Fruit fly (Drosophila melanogaster) whole organism, embryonic: Measurements from ENCODE around the gene CG14406.

Source experiments
- Ada2b ChIP-seq: fragments of 200-800 bp; sonication (Bioruptor generic); IDR thresholded peaks from 2 replicates; pipeline ENCODE4 v1.3.6; 2022; ENCODE audit warnings: missing biosample characterization, missing genetic modification characterization
- B-H2 ChIP-seq: fragments of 200-800 bp; sonication (Bioruptor generic); optimal IDR thresholded peaks from 2 replicates; lab custom pipeline; 2018; ENCODE audit warnings: missing biosample characterization, mild to moderate bottlenecking, missing genetic modification characterization
- CG1024 ChIP-seq: fragments of 200-800 bp; sonication (Bioruptor generic); IDR thresholded peaks from 2 replicates; pipeline ENCODE4 v1.3.6; 2022; ENCODE audit warnings: missing biosample characterization, missing genetic modification characterization
- CG10543 ChIP-seq: fragments of 200-800 bp; sonication (Bioruptor generic); optimal IDR thresholded peaks from 3 replicates; lab custom pipeline; 2017; ENCODE audit warnings: missing biosample characterization, mild to moderate bottlenecking, missing genetic modification characterization, moderate library complexity
- CG11456 ChIP-seq: fragments of 200-800 bp; sonication (Bioruptor generic); IDR thresholded peaks from 3 replicates; pipeline ENCODE4 v1.3.6; 2022; ENCODE audit warnings: missing biosample characterization, missing genetic modification characterization
- CG11723 ChIP-seq: fragments of 200-800 bp; sonication (Bioruptor generic); optimal IDR thresholded peaks from 2 replicates; lab custom pipeline; 2017; ENCODE audit warnings: missing biosample characterization, mild to moderate bottlenecking, missing genetic modification characterization
- CG12155 ChIP-seq: fragments of 200-800 bp; sonication (Bioruptor generic); optimal IDR thresholded peaks from 3 replicates; lab custom pipeline; 2016; ENCODE audit warnings: missing biosample characterization, missing genetic modification characterization
- CG1233 ChIP-seq: fragments of 200-800 bp; sonication (Bioruptor generic); optimal IDR thresholded peaks from 4 replicates; lab custom pipeline; 2018; ENCODE audit warnings: missing biosample characterization, mild to moderate bottlenecking, missing genetic modification characterization
- CG12744 ChIP-seq: fragments of 200-800 bp; sonication (Bioruptor generic); optimal IDR thresholded peaks from 2 replicates; lab custom pipeline; 2016; ENCODE audit warnings: missing biosample characterization, missing genetic modification characterization
- CG15479 ChIP-seq: fragments of 200-800 bp; sonication (Bioruptor generic); optimal IDR thresholded peaks from 3 replicates; lab custom pipeline; 2019; ENCODE audit warnings: missing biosample characterization, mild to moderate bottlenecking, missing genetic modification characterization, moderate library complexity
- CG31441 ChIP-seq: fragments of 200-800 bp; sonication (Bioruptor generic); IDR thresholded peaks from 2 replicates; pipeline ENCODE4 v1.3.6; 2022; ENCODE audit warnings: missing biosample characterization, missing genetic modification characterization
- CG32772 ChIP-seq: fragments of 200-800 bp; sonication (Bioruptor generic); IDR thresholded peaks from 2 replicates; pipeline ENCODE4 v1.3.6; 2022; ENCODE audit warnings: missing biosample characterization, missing genetic modification characterization
- CG34224 ChIP-seq: fragments of 200-800 bp; sonication (Bioruptor generic); IDR thresholded peaks from 3 replicates; pipeline ENCODE4 v1.3.6; 2022; ENCODE audit warnings: missing biosample characterization, missing genetic modification characterization; ENCODE audit not compliant: partially characterized antibody
- CG34376 ChIP-seq: fragments of 200-800 bp; sonication (Bioruptor generic); optimal IDR thresholded peaks from 2 replicates; lab custom pipeline; 2018; ENCODE audit warnings: missing biosample characterization, mild to moderate bottlenecking, missing genetic modification characterization
- CG3838 ChIP-seq: fragments of 200-800 bp; sonication (Bioruptor generic); optimal IDR thresholded peaks from 3 replicates; lab custom pipeline; 2016; ENCODE audit warnings: missing biosample characterization, missing genetic modification characterization
- CG5953 ChIP-seq: fragments of 200-800 bp; sonication (Bioruptor generic); IDR thresholded peaks from 2 replicates; pipeline ENCODE4 v1.3.6; 2022; ENCODE audit warnings: missing biosample characterization, missing genetic modification characterization
- CG7357 ChIP-seq: fragments of 200-800 bp; sonication (Bioruptor generic); IDR thresholded peaks from 3 replicates; pipeline ENCODE4 v1.3.6; 2022; ENCODE audit warnings: missing biosample characterization, missing genetic modification characterization
- CG7963 ChIP-seq: fragments of 200-800 bp; sonication (Bioruptor generic); IDR thresholded peaks from 3 replicates; pipeline ENCODE4 v1.3.6; 2022; ENCODE audit warnings: missing biosample characterization, missing genetic modification characterization; ENCODE audit not compliant: partially characterized antibody
- CG9932 ChIP-seq: fragments of 200-800 bp; sonication (Bioruptor generic); IDR thresholded peaks from 2 replicates; pipeline ENCODE4 v1.3.6; 2022; ENCODE audit warnings: missing biosample characterization, missing genetic modification characterization
- CHES-1-like ChIP-seq: fragments of 200-800 bp; sonication (Bioruptor generic); optimal IDR thresholded peaks from 2 replicates; lab custom pipeline; 2016; ENCODE audit warnings: missing biosample characterization, missing genetic modification characterization
- CrebB ChIP-seq: fragments of 200-800 bp; sonication (Bioruptor generic); optimal IDR thresholded peaks from 3 replicates; lab custom pipeline; 2018; ENCODE audit warnings: missing biosample characterization, mild to moderate bottlenecking, missing genetic modification characterization
- Dip3 ChIP-seq: fragments of 200-800 bp; sonication (Bioruptor generic); optimal IDR thresholded peaks from 3 replicates; lab custom pipeline; 2016; ENCODE audit warnings: missing biosample characterization, missing genetic modification characterization
- Drgx ChIP-seq: fragments of 200-800 bp; sonication (Bioruptor generic); IDR thresholded peaks from 2 replicates; pipeline ENCODE4 v1.3.6; 2022; ENCODE audit warnings: missing biosample characterization, missing genetic modification characterization
- E2f2 ChIP-seq: fragments of 200-800 bp; sonication (Bioruptor generic); IDR thresholded peaks from 2 replicates; pipeline ENCODE4 v1.3.6; 2022; ENCODE audit warnings: missing biosample characterization, missing genetic modification characterization
- Med ChIP-seq: fragments of 200-800 bp; sonication (Bioruptor generic); peaks from one replicate; lab custom pipeline; 2016; ENCODE audit warnings: missing biosample characterization, missing genetic modification characterization, mild to moderate bottlenecking, inconsistent platforms, moderate library complexity
- Meics ChIP-seq: fragments of 200-800 bp; sonication (Bioruptor generic); optimal IDR thresholded peaks from 2 replicates; lab custom pipeline; 2017; ENCODE audit warnings: missing biosample characterization, mild to moderate bottlenecking, missing genetic modification characterization
- NC2α ChIP-seq: fragments of 200-800 bp; sonication (Bioruptor generic); optimal IDR thresholded peaks from 2 replicates; lab custom pipeline; 2016; ENCODE audit warnings: missing biosample characterization, missing genetic modification characterization
- NC2β ChIP-seq: fragments of 200-800 bp; sonication (Bioruptor generic); optimal IDR thresholded peaks from 2 replicates; lab custom pipeline; 2016; ENCODE audit warnings: missing biosample characterization, missing genetic modification characterization
- Neu2 ChIP-seq: fragments of 200-800 bp; sonication (Bioruptor generic); optimal IDR thresholded peaks from 3 replicates; lab custom pipeline; 2016; ENCODE audit warnings: missing biosample characterization, missing genetic modification characterization, borderline replicate concordance
- Nf-YC ChIP-seq: fragments of 200-800 bp; optimal IDR thresholded peaks from 3 replicates; lab custom pipeline; 2019; ENCODE audit warnings: missing biosample characterization, mild to moderate bottlenecking, missing genetic modification characterization, moderate library complexity
- Scr ChIP-seq: fragments of 200-800 bp; sonication (Bioruptor generic); IDR thresholded peaks from 2 replicates; pipeline ENCODE4 v1.3.6; 2022; ENCODE audit warnings: missing biosample characterization, missing genetic modification characterization; ENCODE audit not compliant: partially characterized antibody
- Side ChIP-seq: fragments of 200-800 bp; sonication (Bioruptor generic); optimal IDR thresholded peaks from 2 replicates; lab custom pipeline; 2016; ENCODE audit warnings: missing biosample characterization, missing genetic modification characterization
- bbx ChIP-seq: fragments of 200-800 bp; sonication (Bioruptor generic); IDR thresholded peaks from 2 replicates; pipeline ENCODE4 v1.3.6; 2022; ENCODE audit warnings: missing biosample characterization, missing genetic modification characterization; ENCODE audit not compliant: partially characterized antibody
- bowl ChIP-seq: fragments of 200-800 bp; sonication (Bioruptor generic); IDR thresholded peaks from 2 replicates; pipeline ENCODE4 v1.3.6; 2022; ENCODE audit warnings: missing biosample characterization, missing genetic modification characterization
- ci ChIP-seq: fragments of 200-800 bp; sonication (Bioruptor generic); IDR thresholded peaks from 3 replicates; pipeline ENCODE4 v1.3.6; 2022; ENCODE audit warnings: missing biosample characterization, missing genetic modification characterization
- dimm ChIP-seq: fragments of 200-800 bp; sonication (Bioruptor generic); IDR thresholded peaks from 2 replicates; pipeline ENCODE4 v1.3.6; 2022; ENCODE audit warnings: missing biosample characterization, missing genetic modification characterization
- eyg ChIP-seq: fragments of 200-800 bp; sonication (Bioruptor generic); optimal IDR thresholded peaks from 3 replicates; lab custom pipeline; 2016; ENCODE audit warnings: missing biosample characterization, missing genetic modification characterization
- lab ChIP-seq: fragments of 200-800 bp; sonication (Bioruptor generic); optimal IDR thresholded peaks from 3 replicates; lab custom pipeline; 2017; ENCODE audit warnings: missing biosample characterization, missing genetic modification characterization, mild to moderate bottlenecking, moderate library complexity, missing genetic modification reagents
- mirr ChIP-seq: fragments of 200-800 bp; sonication (Bioruptor generic); optimal IDR thresholded peaks from 3 replicates; lab custom pipeline; 2018; ENCODE audit warnings: missing biosample characterization, mild to moderate bottlenecking, missing genetic modification characterization
- onecut ChIP-seq: fragments of 200-800 bp; sonication (Bioruptor generic); IDR thresholded peaks from 2 replicates; pipeline ENCODE4 v1.3.6; 2022; ENCODE audit warnings: missing biosample characterization, missing genetic modification characterization
- otp ChIP-seq: fragments of 200-800 bp; sonication (Bioruptor generic); IDR thresholded peaks from 3 replicates; pipeline ENCODE4, ENCODE4 v1.3.6; 2022; ENCODE audit warnings: missing biosample characterization, missing genetic modification characterization
- pb ChIP-seq: fragments of 200-800 bp; sonication (Bioruptor generic); optimal IDR thresholded peaks from 3 replicates; lab custom pipeline; 2016; ENCODE audit warnings: missing biosample characterization, missing genetic modification characterization
- row ChIP-seq: fragments of 200-800 bp; sonication (Bioruptor generic); IDR thresholded peaks from 3 replicates; pipeline ENCODE4 v1.3.6; 2022; ENCODE audit warnings: missing biosample characterization, missing genetic modification characterization
- sc ChIP-seq, 3 experiments: fragments of >200 bp in 2 of 3; fragments of 200-800 bp in 1 of 3; sonication (Bioruptor generic) in 1 of 3; optimal IDR thresholded peaks; 2 replicates in 2 of 3; 3 replicates in 1 of 3; lab custom pipeline; 2017; ENCODE audit warnings: mild to moderate bottlenecking in 1 of 3, missing biosample characterization in 1 of 3, missing genetic modification characterization in 1 of 3, missing genetic modification reagents in 1 of 3
- scrt ChIP-seq: fragments of 200-800 bp; sonication (Bioruptor generic); optimal IDR thresholded peaks from 2 replicates; lab custom pipeline; 2018; ENCODE audit warnings: missing biosample characterization, mild to moderate bottlenecking, missing genetic modification characterization, moderate library complexity
- sd ChIP-seq: fragments of 200-800 bp; sonication (Bioruptor generic); optimal IDR thresholded peaks from 3 replicates; lab custom pipeline; 2018; ENCODE audit warnings: missing biosample characterization, mild to moderate bottlenecking, missing genetic modification characterization, moderate library complexity
- sr ChIP-seq: fragments of 200-800 bp; sonication (Bioruptor generic); IDR thresholded peaks from 3 replicates; pipeline ENCODE4 v1.3.6; 2022; ENCODE audit warnings: missing biosample characterization, missing genetic modification characterization
- ssp ChIP-seq: fragments of 200-800 bp; sonication (Bioruptor generic); IDR thresholded peaks from 2 replicates; pipeline ENCODE4 v1.3.6; 2022; ENCODE audit warnings: missing biosample characterization, missing genetic modification characterization
- sug ChIP-seq: fragments of 200-800 bp; optimal IDR thresholded peaks from 2 replicates; lab custom pipeline; 2019; ENCODE audit warnings: missing biosample characterization, mild to moderate bottlenecking, missing genetic modification characterization, moderate library complexity
- trh ChIP-seq: fragments of 200-800 bp; sonication (Bioruptor generic); optimal IDR thresholded peaks from 2 replicates; lab custom pipeline; 2016; ENCODE audit warnings: missing biosample characterization, missing genetic modification characterization
- wor ChIP-seq: fragments of 200-800 bp; sonication (Bioruptor generic); IDR thresholded peaks from 2 replicates; pipeline ENCODE4 v1.3.6; 2022; ENCODE audit warnings: missing biosample characterization, missing genetic modification characterization

The CG14406 gene

DNA sequence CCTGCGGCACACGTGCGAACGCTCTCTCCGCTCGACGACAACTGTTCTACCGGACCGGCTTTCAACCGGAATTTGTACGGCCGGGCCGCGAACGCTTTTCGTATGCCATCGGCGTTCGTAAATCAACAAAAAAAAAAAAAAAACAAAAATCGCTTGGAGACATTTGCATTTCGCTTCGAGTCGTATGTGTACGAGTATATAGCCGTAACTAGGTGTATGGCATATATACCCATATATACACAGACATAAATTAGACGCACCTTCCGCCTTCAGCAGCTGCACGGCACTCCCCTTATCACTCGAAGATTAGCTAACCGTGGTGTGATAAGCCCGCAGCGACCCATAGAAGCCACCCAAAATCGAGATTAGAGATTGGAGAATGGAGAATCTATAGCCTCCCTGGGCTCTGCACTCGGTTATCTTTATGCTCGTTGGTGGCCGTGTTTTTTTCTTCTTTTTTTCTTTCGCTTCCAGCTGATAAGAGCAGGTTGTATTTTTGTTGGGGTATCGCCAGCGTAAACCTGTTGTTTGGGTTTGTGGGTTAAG is 5.1 kb downstream of the CG14406 start, which contains the start of gene CG9512 (continued):
- TF ChIP-seq CG34224 (GFP tag; lab: Robert Waterston, UW) (no peak), sc (optimal IDR thresholded peaks at IDR 0.05; lab: Kevin White, UChicago) (no peak), sc (GFP tag; optimal IDR thresholded peaks at IDR 0.05; lab: Kevin White, UChicago) (no peak), Ada2b (no peak), Neu2 (GFP tag; lab: Kevin White, UChicago) (no peak), bowl (GFP tag; lab: Robert Waterston, UW) (no peak), CrebB (tag; lab: Kevin White, UChicago) (no peak), Dip3 (GFP tag; lab: Kevin White, UChicago) (no peak), CG1233 (no peak), sd (tag; lab: Kevin White, UChicago) (peak; percentile 11), CG15479 (GFP tag; lab: Kevin White, UChicago) (peak; percentile 11), CG12155 (no peak), NC2α (GFP tag; lab: Kevin White, UChicago) (no peak), CHES-1-like (no peak), CG32772 (peak; percentile 56), Drgx (GFP tag; lab: Robert Waterston, UW) (no peak), CG7357 (GFP tag; lab: Robert Waterston, UW) (no peak), E2f2 (GFP tag; lab: Robert Waterston, UW) (no peak), onecut (GFP tag; lab: Robert Waterston, UW) (no peak), bbx (GFP tag; lab: Robert Waterston, UW) (no peak), CG1024 (GFP tag; lab: Robert Waterston, UW) (no peak), CG7963 (GFP tag; lab: Robert Waterston, UW) (no peak), trh (GFP tag; lab: Kevin White, UChicago) (no peak), Med (GFP tag; lab: Kevin White, UChicago) (peak; percentile 43), NC2β (GFP tag; lab: Kevin White, UChicago) (no peak), lab (peak; percentile 23), Nf-YC (tag; lab: Kevin White, UChicago) (peak; percentile 2), CG34376 (GFP tag; lab: Kevin White, UChicago) (peak; percentile 60), B-H2 (GFP tag; lab: Kevin White, UChicago) (no peak), CG10543 (GFP tag; lab: Kevin White, UChicago) (peak; percentile 63), CG12744 (no peak), CG5953 (no peak), eyg (no peak), CG3838 (GFP tag; lab: Kevin White, UChicago) (no peak), sr (GFP tag; lab: Robert Waterston, UW) (no peak), Side (GFP tag; lab: Kevin White, UChicago) (no peak), wor (GFP tag; lab: Robert Waterston, UW) (no peak), CG11723 (GFP tag; lab: Kevin White, UChicago) (no peak), row (GFP tag; lab: Robert Waterston, UW) (no peak), ssp (GFP tag; lab: Robert Waterston, UW) (no peak), Meics (no peak), mirr (GFP tag; lab: Kevin White, UChicago) (peak; percentile 51), ci (GFP tag; lab: Robert Waterston, UW) (peak; percentile 68; the same call in 2 of the 3 replicates), sug (tag; lab: Kevin White, UChicago) (peak; percentile 98), pb (GFP tag; lab: Kevin White, UChicago) (no peak), CG31441 (no peak), scrt (GFP tag; lab: Kevin White, UChicago) (no peak), Scr (GFP tag; lab: Robert Waterston, UW) (no peak), dimm (GFP tag; lab: Robert Waterston, UW) (no peak), otp (GFP tag; lab: Robert Waterston, UW) (no peak), CG11456 (no peak), CG9932 (GFP tag; lab: Robert Waterston, UW) (no peak)
